Worm (Caenorhabditis elegans): ENCODE results near the gene Y53F4B.12.
A peak's percentile ranks its signal among the peaks of the same experiment; 100 is the strongest.
"Not testable (repeated sequence)": the region's sequence is repeated elsewhere in the genome, so short reads cannot be mapped to it uniquely, and the experiment has no call there.

The Y53F4B.12 gene

DNA sequence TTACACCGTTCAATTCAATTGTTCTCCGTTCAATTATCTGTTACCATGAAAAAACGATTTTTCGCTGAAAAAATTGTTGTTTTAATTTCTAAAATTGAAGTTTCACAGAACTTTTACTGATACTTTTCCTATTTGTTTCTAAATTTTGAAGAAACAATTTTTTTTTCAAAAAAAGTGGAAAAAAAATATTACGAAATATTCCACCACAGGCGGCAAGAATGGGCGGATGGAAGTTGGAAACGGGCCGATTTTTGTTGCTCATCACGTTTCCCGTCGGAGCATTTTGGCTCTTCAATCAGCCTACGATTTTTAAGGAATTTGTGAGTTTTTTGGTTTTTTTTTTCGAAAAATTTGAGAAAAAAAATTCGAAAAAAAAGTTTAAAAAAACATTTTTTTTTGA lies 18.8 kb downstream of the Y53F4B.12 start, which contains the start of gene Y53F4B.14:
Gene Y53F4B.14 (plus strand): TSS at position 210 of the 400 bp plus-strand sequence.
- no peak for TF ChIP-seq zag-1 (tag; optimal IDR thresholded peaks at IDR 0.05)
- TF ChIP-seq lsy-2 (tag; optimal IDR thresholded peaks at IDR 0.05): peak in 1 of 2 experiments; percentile 7
- peak; percentile 11 for TF ChIP-seq skn-1 (tag; optimal IDR thresholded peaks at IDR 0.05)
- TF ChIP-seq C04F5.9 (tag; optimal IDR thresholded peaks at IDR 0.05): no peak

ce11 chrII:15039104-15039503 lies 20.1 kb downstream of the Y53F4B.12 start, which contains the start of gene trip-4:
Gene trip-4 (plus strand): TSS chrII:15039404.
- TF ChIP-seq efl-1 (optimal IDR thresholded peaks at IDR 0.05) (no peak), efl-1 (GFP tag; optimal IDR thresholded peaks at IDR 0.05 in 1 of 2) (peak in 1 of 2 experiments; percentile 36), unc-130 (tag; optimal IDR thresholded peaks at IDR 0.05) (no peak)

DNA sequence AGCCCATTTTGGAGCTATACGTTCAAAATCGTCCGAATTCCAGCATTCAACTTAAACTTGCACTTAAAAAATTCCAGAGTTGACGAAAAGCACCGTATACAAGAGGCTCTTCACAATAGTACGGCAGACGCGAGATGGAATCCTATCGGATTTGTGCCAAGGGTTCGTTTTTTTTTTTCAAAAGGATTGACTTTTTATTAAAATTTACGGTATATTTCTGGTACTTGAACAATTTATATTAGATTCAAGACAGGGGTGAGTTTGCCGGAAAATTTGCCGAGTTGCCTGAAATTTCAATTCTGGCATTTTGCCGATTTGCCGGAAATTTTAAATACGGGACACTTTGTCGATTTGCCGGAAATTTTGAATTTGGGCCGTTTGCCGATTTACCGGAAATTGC lies 23.3 kb downstream of the Y53F4B.12 start:
- TF ChIP-seq ces-1 (GFP tag; optimal IDR thresholded peaks at IDR 0.05) (no peak), nhr-85 (tag) (peak; percentile 59)

- peak; percentile 10 for TF ChIP-seq fkh-8 (tag; optimal IDR thresholded peaks at IDR 0.05)
- TF ChIP-seq nhr-47 (tag; optimal IDR thresholded peaks at IDR 0.05): peak; percentile 43
- peak; percentile 15; the same call in 1 of the 2 replicates for TF ChIP-seq ceh-88 (GFP tag; IDR thresholded peaks at IDR 0.05)
- TF ChIP-seq isw-1 (GFP tag; IDR thresholded peaks at IDR 0.05): peak; percentile 30; the same call in 1 of the 2 replicates
- peak in 1 of 2 experiments; percentile 20 for TF ChIP-seq efl-1 (optimal IDR thresholded peaks at IDR 0.05)
- TF ChIP-seq efl-1 (GFP tag; optimal IDR thresholded peaks at IDR 0.05 in 1 of 2): not testable (repeated sequence)
- TF ChIP-seq lin-14 (GFP tag; optimal IDR thresholded peaks at IDR 0.05): peak; percentile 42
- peak; percentile 6 for TF ChIP-seq snu-23 (GFP tag; optimal IDR thresholded peaks at IDR 0.05)
- peak; percentile 17 for TF ChIP-seq unc-86 (tag; optimal IDR thresholded peaks at IDR 0.05)
- peak; percentile 40 for TF ChIP-seq ama-1 (optimal IDR thresholded peaks at IDR 0.05)
- TF ChIP-seq nhr-19 (GFP tag; conservative IDR thresholded peaks at IDR 0.05): peak; percentile 49
- TF ChIP-seq nhr-71 (tag; optimal IDR thresholded peaks at IDR 0.05): peak; percentile 42
Measured at ce11 chrII:15042783-15043182, 23.8 kb downstream of the Y53F4B.12 start.

ce11 chrII:15043850-15044249 lies 24.8 kb downstream of the Y53F4B.12 start:
- TF ChIP-seq efl-1 (optimal IDR thresholded peaks at IDR 0.05) (peak in 1 of 2 experiments; percentile 30), nhr-47 (tag; optimal IDR thresholded peaks at IDR 0.05) (peak; percentile 35), nhr-19 (GFP tag; conservative IDR thresholded peaks at IDR 0.05) (peak; percentile 63), lsy-2 (tag; optimal IDR thresholded peaks at IDR 0.05) (peak in 1 of 2 experiments; percentile 2), mab-9 (GFP tag; IDR thresholded peaks at IDR 0.05) (0 out of 2 replicates have a peak, but pooled peaks have one; percentile 44), fkh-8 (tag; optimal IDR thresholded peaks at IDR 0.05) (peak; percentile 56), ceh-88 (GFP tag; IDR thresholded peaks at IDR 0.05) (0 out of 2 replicates have a peak, but pooled peaks have one; percentile 32), isw-1 (GFP tag; IDR thresholded peaks at IDR 0.05) (peak; percentile 46), unc-86 (tag; optimal IDR thresholded peaks at IDR 0.05) (peak; percentile 20), nhr-85 (tag) (peak; percentile 63), swsn-7 (tag; optimal IDR thresholded peaks at IDR 0.05) (peak; percentile 7), snu-23 (GFP tag; optimal IDR thresholded peaks at IDR 0.05) (peak; percentile 25), nhr-71 (tag; optimal IDR thresholded peaks at IDR 0.05) (peak; percentile 62)
- TF ChIP-seq efl-1 (GFP tag; optimal IDR thresholded peaks at IDR 0.05 in 1 of 2): not testable (repeated sequence)

- TF ChIP-seq hpl-2 (GFP tag; optimal IDR thresholded peaks at IDR 0.05): no peak
- no peak for TF ChIP-seq egl-27 (tag; optimal IDR thresholded peaks at IDR 0.05)
- no peak for TF ChIP-seq pag-3 (tag; optimal IDR thresholded peaks at IDR 0.05; ENCODE audit: borderline replicate concordance, insufficient read depth)
- no peak for TF ChIP-seq nhr-84 (tag; optimal IDR thresholded peaks at IDR 0.05)
- TF ChIP-seq ztf-11 (tag; optimal IDR thresholded peaks at IDR 0.05): no peak
- TF ChIP-seq lin-35 (GFP tag; optimal IDR thresholded peaks at IDR 0.05): no peak
Measured at ce11 chrII:15058282-15058681, 39.3 kb downstream of the Y53F4B.12 start, which contains the start of gene Y53F4B.17. Gene Y53F4B.17 (plus strand): TSS chrII:15058656.

ce11 chrII:15071571-15071970 lies 52.5 kb downstream of the Y53F4B.12 start, which contains the start of gene Y53F4B.18:
Gene Y53F4B.18 (minus strand): TSS chrII:15071671.
- no peak for TF ChIP-seq unc-86 (tag; optimal IDR thresholded peaks at IDR 0.05)
- TF ChIP-seq hpl-2 (GFP tag; optimal IDR thresholded peaks at IDR 0.05): no peak
- no peak for TF ChIP-seq fkh-4 (tag; optimal IDR thresholded peaks at IDR 0.05; ENCODE audit: borderline replicate concordance)
- no peak for TF ChIP-seq mab-9 (GFP tag; IDR thresholded peaks at IDR 0.05)
- no peak for TF ChIP-seq nhr-85 (tag)
- no peak for TF ChIP-seq lir-3 (tag; optimal IDR thresholded peaks at IDR 0.05; ENCODE audit: poor library complexity)
- no peak for TF ChIP-seq lin-13 (GFP tag; optimal IDR thresholded peaks at IDR 0.05)
- no peak for TF ChIP-seq aly-2 (tag; optimal IDR thresholded peaks at IDR 0.05)
- TF ChIP-seq lin-39 (tag; optimal IDR thresholded peaks at IDR 0.05): no peak
- TF ChIP-seq elt-3 (tag; optimal IDR thresholded peaks at IDR 0.05): no peak
- TF ChIP-seq zip-4 (GFP tag; optimal IDR thresholded peaks at IDR 0.05): no peak
- TF ChIP-seq C16A3.4 (tag; optimal IDR thresholded peaks at IDR 0.05): no peak
- no peak for TF ChIP-seq hlh-17 (GFP tag; optimal IDR thresholded peaks at IDR 0.05; ENCODE audit: borderline replicate concordance)
- TF ChIP-seq lin-14 (GFP tag; optimal IDR thresholded peaks at IDR 0.05): no peak

Measured in whole organism, L1 larva.